Fruit fly (Drosophila melanogaster) whole organism, wandering third instar larva: Measurements from ENCODE around the gene CG16781.

Experiments
- CrebA ChIP-seq: fragments of 200-800 bp; sonication (Bioruptor generic); optimal IDR thresholded peaks from 2 replicates; lab custom pipeline; 2016; ENCODE audit warnings: missing biosample characterization, mild to moderate bottlenecking, missing genetic modification characterization, borderline replicate concordance
- Hr78 ChIP-seq: fragments of >200 bp; optimal IDR thresholded peaks from 2 replicates; lab custom pipeline; 2017; ENCODE audit warnings: missing biosample characterization, missing genetic modification characterization
- Myc ChIP-seq: fragments of >200 bp; optimal IDR thresholded peaks from 2 replicates; lab custom pipeline; 2017
- Sp1 ChIP-seq: fragments of 200-800 bp; sonication (Bioruptor generic); optimal IDR thresholded peaks from 3 replicates; lab custom pipeline; 2019; ENCODE audit warnings: missing biosample characterization, mild to moderate bottlenecking, missing genetic modification characterization, moderate library complexity
- h ChIP-seq: fragments of 200-800 bp; sonication (Bioruptor generic); optimal IDR thresholded peaks from 3 replicates; lab custom pipeline; 2016; ENCODE audit warnings: missing biosample characterization, mild to moderate bottlenecking, missing genetic modification characterization
- lola ChIP-seq: fragments of >200 bp; optimal IDR thresholded peaks from 2 replicates; lab custom pipeline; 2017; ENCODE audit warnings: missing biosample characterization, missing genetic modification characterization
- sage ChIP-seq: fragments of 200-800 bp; sonication (Bioruptor generic); optimal IDR thresholded peaks from 2 replicates; lab custom pipeline; 2016; ENCODE audit warnings: missing biosample characterization, mild to moderate bottlenecking, missing genetic modification characterization
- tai ChIP-seq: sonication (Bioruptor generic); optimal IDR thresholded peaks from 2 replicates; lab custom pipeline; 2016; ENCODE audit warnings: missing biosample characterization, missing genetic modification characterization

DNA sequence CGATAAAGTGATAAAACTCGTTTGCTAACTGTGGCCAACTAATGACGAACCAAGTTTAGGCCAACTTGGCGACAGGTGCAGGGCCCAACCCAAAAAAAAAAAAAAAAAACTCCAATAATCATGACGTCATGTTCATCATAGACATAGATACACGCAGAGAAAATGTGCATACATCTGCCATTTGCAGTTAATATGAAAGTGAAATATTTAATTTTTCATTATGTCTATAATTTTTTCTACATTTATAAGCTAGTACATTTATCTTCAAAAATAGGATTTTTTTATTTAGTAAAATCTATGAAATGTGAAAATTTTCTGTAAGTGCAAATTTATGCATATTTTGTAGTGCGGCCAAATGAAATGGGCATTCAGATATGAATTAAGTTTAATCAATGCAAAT lies 32.2 kb downstream of the CG16781 start:
- TF ChIP-seq CrebA (GFP tag; lab: Kevin White, UChicago) (no peak), Sp1 (GFP tag; lab: Kevin White, UChicago) (no peak), Hr78 (GFP tag; lab: Kevin White, UChicago) (no peak), sage (GFP tag; lab: Kevin White, UChicago) (no peak), h (no peak), lola (GFP tag; lab: Kevin White, UChicago) (no peak), tai (GFP tag; lab: Kevin White, UChicago) (no peak), Myc (lab: Kevin White, UChicago) (no peak)
